Worm (Caenorhabditis elegans) whole organism, L3 larva: ENCODE data around the gene R03D7.15.

Experiments used
- ama-1 ChIP-seq: fragments of 150-350 bp; optimal IDR thresholded peaks from 2 replicates; lab custom pipeline; 2018
- elt-1 ChIP-seq: fragments of 150-350 bp; optimal IDR thresholded peaks from 2 replicates; lab custom pipeline; 2014; ENCODE audit warnings: missing biosample characterization, missing genetic modification characterization
- elt-3 ChIP-seq, 3 experiments: fragments of 150-350 bp in 1 of 3; sonication (generic microtip) in 2 of 3; optimal IDR thresholded peaks; 2 replicates in 2 of 3; 4 replicates in 1 of 3; lab custom pipeline; 2014 to 2017; ENCODE audit warnings: missing biosample characterization in 3 of 3, missing genetic modification characterization in 3 of 3
- eor-1 ChIP-seq, 2 experiments: fragments of 150-350 bp; optimal IDR thresholded peaks; 2 replicates each; lab custom pipeline; 2014 to 2018; ENCODE audit warnings: missing biosample characterization in 2 of 2, missing genetic modification characterization in 2 of 2
- fkh-10 ChIP-seq: sonication (generic microtip); optimal IDR thresholded peaks from 2 replicates; lab custom pipeline; 2017; ENCODE audit warnings: missing biosample characterization, missing genetic modification reagents, missing genetic modification characterization
- nhr-11 ChIP-seq: fragments of 150-350 bp; optimal IDR thresholded peaks from 2 replicates; lab custom pipeline; 2014; ENCODE audit warnings: missing biosample characterization, missing genetic modification characterization
- nhr-23 ChIP-seq: fragments of 150-350 bp; optimal IDR thresholded peaks from 2 replicates; lab custom pipeline; 2014; ENCODE audit warnings: missing biosample characterization, missing genetic modification reagents, missing genetic modification characterization
- pha-4 ChIP-seq: fragments of 150-350 bp; optimal IDR thresholded peaks from 2 replicates; lab custom pipeline; 2014; ENCODE audit warnings: missing biosample characterization, missing genetic modification reagents, missing genetic modification characterization
- pqm-1 ChIP-seq: fragments of 150-350 bp; optimal IDR thresholded peaks from 2 replicates; lab custom pipeline; 2017; ENCODE audit warnings: missing biosample characterization, missing genetic modification characterization, inconsistent platforms
- sea-2 ChIP-seq: fragments of 150-350 bp; sonication (generic microtip); optimal IDR thresholded peaks from 4 replicates; lab custom pipeline; 2014; ENCODE audit warnings: missing biosample characterization, missing genetic modification reagents, missing genetic modification characterization
- snpc-4 ChIP-seq: fragments of 150-350 bp; optimal IDR thresholded peaks from 2 replicates; lab custom pipeline; 2014; ENCODE audit warnings: missing biosample characterization, missing genetic modification characterization
- unc-39 ChIP-seq: sonication (generic microtip); optimal IDR thresholded peaks from 4 replicates; lab custom pipeline; 2017; ENCODE audit warnings: missing biosample characterization, missing genetic modification characterization
- unc-62 ChIP-seq: fragments of 150-350 bp; sonication (generic microtip); optimal IDR thresholded peaks from 4 replicates; lab custom pipeline; 2014; ENCODE audit warnings: missing biosample characterization, missing genetic modification reagents, missing genetic modification characterization
- ztf-11 ChIP-seq: fragments of 150-350 bp; optimal IDR thresholded peaks from 2 replicates; lab custom pipeline; 2014; ENCODE audit warnings: missing biosample characterization, missing genetic modification characterization

DNA sequence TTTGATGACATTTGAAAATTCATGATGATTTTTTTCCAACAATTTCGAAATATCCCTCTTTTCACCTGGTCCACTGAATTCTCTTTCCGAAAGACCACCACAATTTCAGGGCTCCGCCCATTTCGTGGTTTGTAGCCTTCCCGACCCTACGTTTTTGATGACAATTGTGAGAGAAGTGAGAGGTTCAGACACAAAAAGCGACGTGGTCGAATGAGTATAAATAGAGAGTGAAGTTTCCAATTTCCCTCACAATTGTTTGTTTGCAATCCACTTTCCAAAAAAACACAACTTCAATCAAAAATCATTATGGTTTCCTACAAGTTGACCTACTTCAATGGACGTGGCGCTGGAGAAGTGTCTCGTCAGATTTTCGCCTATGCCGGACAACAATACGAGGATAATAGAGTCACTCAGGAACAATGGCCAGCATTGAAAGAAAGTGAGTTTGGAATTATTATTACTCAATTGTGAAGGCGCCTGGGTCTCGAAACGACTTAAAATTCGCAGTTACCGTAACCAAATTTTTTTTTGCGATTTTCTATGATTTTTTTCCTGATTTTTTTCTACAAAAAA, 8.2 kb downstream of the R03D7.15 start, which contains the start of gene gst-5:
- TF ChIP-seq pha-4 (tag; lab: Kevin White, UChicago) (peak; percentile 89), pqm-1 (tag; lab: Kevin White, UChicago) (peak; percentile 17), ztf-11 (tag; lab: Kevin White, UChicago) (no peak), unc-62 (no peak), sea-2 (no peak), ama-1 (lab: Kevin White, UChicago) (peak; percentile 21), unc-39 (tag; lab: Kevin White, UChicago) (no peak), snpc-4 (no peak), elt-3 (tag; optimal IDR thresholded peaks at IDR 0.05; lab: Kevin White, UChicago) (no peak), nhr-11 (tag; lab: Kevin White, UChicago) (peak; percentile 67), elt-1 (tag; lab: Kevin White, UChicago) (no peak), eor-1 (tag; optimal IDR thresholded peaks at IDR 0.05; lab: Kevin White, UChicago) (no peak), nhr-23 (tag; lab: Kevin White, UChicago) (peak; percentile 30), fkh-10 (GFP tag; lab: Kevin White, UChicago) (no peak)
